Fruit fly (Drosophila melanogaster) whole organism, embryonic: Measurements from ENCODE around the gene RpS2.

ENCODE experiments used
- Abd-B ChIP-seq: fragments of 200-800 bp; sonication (Bioruptor generic); optimal IDR thresholded peaks from 2 replicates; lab custom pipeline; 2018; ENCODE audit warnings: missing biosample characterization, mild to moderate bottlenecking, missing genetic modification characterization, moderate library complexity
- Atf3 ChIP-seq: fragments of 200-800 bp; sonication (Bioruptor generic); optimal IDR thresholded peaks from 3 replicates; lab custom pipeline; 2016; ENCODE audit warnings: missing biosample characterization, missing genetic modification characterization
- Awh ChIP-seq: fragments of 200-800 bp; sonication (Bioruptor generic); IDR thresholded peaks from 2 replicates; pipeline ENCODE4, ENCODE4 v1.3.6; 2022; ENCODE audit warnings: missing biosample characterization, missing genetic modification characterization
- CG10979 ChIP-seq: fragments of 200-800 bp; sonication (Bioruptor generic); optimal IDR thresholded peaks from 2 replicates; lab custom pipeline; 2018; ENCODE audit warnings: missing biosample characterization, mild to moderate bottlenecking, missing genetic modification characterization, moderate library complexity
- CG13624 ChIP-seq: fragments of 200-800 bp; sonication (Bioruptor generic); optimal IDR thresholded peaks from 2 replicates; lab custom pipeline; 2016; ENCODE audit warnings: missing biosample characterization, missing genetic modification characterization
- CG14965 ChIP-seq: fragments of 200-800 bp; sonication (Bioruptor generic); optimal IDR thresholded peaks from 2 replicates; lab custom pipeline; 2016; ENCODE audit warnings: missing biosample characterization, missing genetic modification characterization, borderline replicate concordance
- CG1647 ChIP-seq: fragments of 200-800 bp; sonication (Bioruptor generic); optimal IDR thresholded peaks from 3 replicates; lab custom pipeline; 2016; ENCODE audit warnings: missing biosample characterization, missing genetic modification characterization
- CG17186 ChIP-seq: fragments of 200-800 bp; sonication (Bioruptor generic); optimal IDR thresholded peaks from 3 replicates; lab custom pipeline; 2017; ENCODE audit warnings: missing biosample characterization, missing genetic modification reagents, missing genetic modification characterization
- CG17568 ChIP-seq: fragments of 200-800 bp; sonication (Bioruptor generic); optimal IDR thresholded peaks from 2 replicates; lab custom pipeline; 2018; ENCODE audit warnings: missing biosample characterization, mild to moderate bottlenecking, missing genetic modification characterization, moderate library complexity
- CG1792 ChIP-seq: fragments of 200-800 bp; sonication (Bioruptor generic); optimal IDR thresholded peaks from 2 replicates; lab custom pipeline; 2016; ENCODE audit warnings: missing biosample characterization, missing genetic modification characterization
- CG18011 ChIP-seq: fragments of 200-800 bp; sonication (Bioruptor generic); optimal IDR thresholded peaks from 2 replicates; lab custom pipeline; 2017; ENCODE audit warnings: missing biosample characterization, missing genetic modification characterization, mild to moderate bottlenecking, moderate library complexity, missing genotype
- CG18764 ChIP-seq: fragments of 200-800 bp; sonication (Bioruptor generic); optimal IDR thresholded peaks from 3 replicates; lab custom pipeline; 2016; ENCODE audit warnings: missing biosample characterization, missing genetic modification characterization
- CG2120 ChIP-seq: fragments of 200-800 bp; sonication (Bioruptor generic); optimal IDR thresholded peaks from 3 replicates; lab custom pipeline; 2016; ENCODE audit warnings: missing biosample characterization, missing genetic modification characterization
- CG30431 ChIP-seq: fragments of 200-800 bp; sonication (Bioruptor generic); optimal IDR thresholded peaks from 2 replicates; lab custom pipeline; 2017; ENCODE audit warnings: missing biosample characterization, missing genetic modification characterization
- CG31365 ChIP-seq: fragments of 200-800 bp; sonication (Bioruptor generic); optimal IDR thresholded peaks from 2 replicates; lab custom pipeline; 2018; ENCODE audit warnings: missing biosample characterization, mild to moderate bottlenecking, missing genetic modification characterization
- CG33557 ChIP-seq: fragments of 200-800 bp; sonication (Bioruptor generic); optimal IDR thresholded peaks from 2 replicates; lab custom pipeline; 2019; ENCODE audit warnings: missing biosample characterization, mild to moderate bottlenecking, missing genetic modification characterization, moderate library complexity
- CG3995 ChIP-seq: fragments of 200-800 bp; sonication (Bioruptor generic); optimal IDR thresholded peaks from 3 replicates; lab custom pipeline; 2016; ENCODE audit warnings: missing biosample characterization, missing genetic modification characterization
- CG4707 ChIP-seq: fragments of 200-800 bp; sonication (Bioruptor generic); optimal IDR thresholded peaks from 2 replicates; lab custom pipeline; 2018; ENCODE audit warnings: missing biosample characterization, mild to moderate bottlenecking, missing genetic modification characterization, moderate library complexity
- CG5953 ChIP-seq: fragments of 200-800 bp; sonication (Bioruptor generic); IDR thresholded peaks from 2 replicates; pipeline ENCODE4 v1.3.6; 2022; ENCODE audit warnings: missing biosample characterization, missing genetic modification characterization
- CG8944 ChIP-seq: fragments of 200-800 bp; sonication (Bioruptor generic); optimal IDR thresholded peaks from 3 replicates; lab custom pipeline; 2016; ENCODE audit warnings: missing biosample characterization, missing genetic modification characterization
- CG9215 ChIP-seq: fragments of 200-800 bp; sonication (Bioruptor generic); IDR thresholded peaks from 2 replicates; pipeline ENCODE4 v1.3.6; 2022; ENCODE audit warnings: missing biosample characterization, missing genetic modification characterization
- Dip3 ChIP-seq: fragments of 200-800 bp; sonication (Bioruptor generic); optimal IDR thresholded peaks from 3 replicates; lab custom pipeline; 2016; ENCODE audit warnings: missing biosample characterization, missing genetic modification characterization
- HmgZ ChIP-seq: fragments of 200-800 bp; sonication (Bioruptor generic); optimal IDR thresholded peaks from 2 replicates; lab custom pipeline; 2018; ENCODE audit warnings: missing biosample characterization, mild to moderate bottlenecking, missing genetic modification characterization
- Hr78 ChIP-seq, 2 experiments: fragments of 200-800 bp in 1 of 2; fragments of >200 bp in 1 of 2; sonication (Bioruptor generic) in 1 of 2; optimal IDR thresholded peaks; 2 replicates each; lab custom pipeline; 2017 to 2019; ENCODE audit warnings: missing biosample characterization in 2 of 2, missing genetic modification characterization in 2 of 2, mild to moderate bottlenecking in 1 of 2, moderate library complexity in 1 of 2
- Lim3 ChIP-seq: fragments of 200-800 bp; sonication (Bioruptor generic); IDR thresholded peaks from 2 replicates; pipeline ENCODE4 v1.3.6; 2022; ENCODE audit warnings: missing biosample characterization, missing genetic modification characterization
- Nf-YB ChIP-seq: fragments of 200-800 bp; sonication (Bioruptor generic); optimal IDR thresholded peaks from 3 replicates; lab custom pipeline; 2019; ENCODE audit warnings: missing biosample characterization, mild to moderate bottlenecking, missing genetic modification characterization, moderate library complexity
- Oli ChIP-seq: fragments of 200-800 bp; sonication (Bioruptor generic); optimal IDR thresholded peaks from 2 replicates; lab custom pipeline; 2018; ENCODE audit warnings: missing biosample characterization, mild to moderate bottlenecking, missing genetic modification characterization, moderate library complexity
- Ravus ChIP-seq: fragments of 200-800 bp; sonication (Bioruptor generic); IDR thresholded peaks from 2 replicates; pipeline ENCODE4 v1.3.6; 2022; ENCODE audit warnings: missing biosample characterization, missing genetic modification characterization
- Sin3A ChIP-seq: fragments of >200 bp; optimal IDR thresholded peaks from 2 replicates; lab custom pipeline; 2018
- Stat92E ChIP-seq, 3 experiments: fragments of >200 bp in 2 of 3; fragments of 200-800 bp in 1 of 3; sonication (Bioruptor generic) in 1 of 3; optimal IDR thresholded peaks; 2 replicates each; lab custom pipeline; 2017 to 2019; ENCODE audit warnings: missing biosample characterization in 3 of 3, missing genetic modification characterization in 3 of 3, mild to moderate bottlenecking in 1 of 3, moderate library complexity in 1 of 3
- Taf1 ChIP-seq: fragments of 200-800 bp; sonication (Bioruptor generic); IDR thresholded peaks from 2 replicates; pipeline ENCODE4 v1.3.6; 2022; ENCODE audit warnings: missing biosample characterization, missing genetic modification characterization
- aop ChIP-seq: fragments of 200-800 bp; sonication (Bioruptor generic); IDR thresholded peaks from 2 replicates; pipeline ENCODE4 v1.3.6; 2022; ENCODE audit warnings: missing biosample characterization, missing genetic modification characterization
- az2 ChIP-seq: fragments of 200-800 bp; sonication (Bioruptor generic); optimal IDR thresholded peaks from 3 replicates; lab custom pipeline; 2016; ENCODE audit warnings: missing biosample characterization, missing genetic modification characterization
- chn ChIP-seq: fragments of 200-800 bp; sonication (Bioruptor generic); optimal IDR thresholded peaks from 2 replicates; lab custom pipeline; 2016; ENCODE audit warnings: missing biosample characterization, missing genetic modification characterization
- dimm ChIP-seq: fragments of 200-800 bp; sonication (Bioruptor generic); IDR thresholded peaks from 2 replicates; pipeline ENCODE4 v1.3.6; 2022; ENCODE audit warnings: missing biosample characterization, missing genetic modification characterization
- eve ChIP-seq, 2 experiments: fragments of >200 bp; optimal IDR thresholded peaks; 2 replicates each; lab custom pipeline; 2017; ENCODE audit warnings: missing biosample characterization in 2 of 2, missing genetic modification characterization in 2 of 2
- gcm2 ChIP-seq: fragments of 200-800 bp; sonication (Bioruptor generic); optimal IDR thresholded peaks from 2 replicates; lab custom pipeline; 2016; ENCODE audit warnings: missing biosample characterization, missing genetic modification characterization
- grau ChIP-seq: fragments of 200-800 bp; optimal IDR thresholded peaks from 3 replicates; lab custom pipeline; 2019; ENCODE audit warnings: missing biosample characterization, mild to moderate bottlenecking, missing genetic modification characterization, moderate library complexity
- gro ChIP-seq: fragments of 200-800 bp; sonication (Bioruptor generic); optimal IDR thresholded peaks from 2 replicates; lab custom pipeline; 2016; ENCODE audit warnings: missing biosample characterization, missing genetic modification characterization
- ham ChIP-seq: fragments of 200-800 bp; sonication (Bioruptor generic); IDR thresholded peaks from 2 replicates; pipeline ENCODE4 v1.3.6; 2022; ENCODE audit warnings: missing biosample characterization, missing genetic modification characterization
- hbn ChIP-seq: fragments of 200-800 bp; sonication (Bioruptor generic); IDR thresholded peaks from 2 replicates; pipeline ENCODE4 v1.3.6; 2022; ENCODE audit warnings: missing biosample characterization, missing genetic modification characterization; ENCODE audit not compliant: partially characterized antibody
- ind ChIP-seq: fragments of 200-800 bp; sonication (Bioruptor generic); optimal IDR thresholded peaks from 3 replicates; lab custom pipeline; 2016; ENCODE audit warnings: missing biosample characterization, missing genetic modification characterization
- jumu ChIP-seq: fragments of 200-800 bp; sonication (Bioruptor generic); optimal IDR thresholded peaks from 3 replicates; lab custom pipeline; 2016; ENCODE audit warnings: missing biosample characterization, missing genetic modification characterization
- ken ChIP-seq: fragments of 200-800 bp; sonication (Bioruptor generic); IDR thresholded peaks from 3 replicates; pipeline ENCODE4 v1.3.6; 2022; ENCODE audit warnings: missing biosample characterization, missing genetic modification characterization
- lov ChIP-seq, 2 experiments: fragments of 200-800 bp in 1 of 2; fragments of >200 bp in 1 of 2; sonication (Bioruptor generic) in 1 of 2; IDR thresholded peaks in 1 of 2; optimal IDR thresholded peaks in 1 of 2; 2 replicates in 1 of 2; 3 replicates in 1 of 2; pipeline versions ENCODE4 v1.3.6 to Lab custom; 2017 to 2022; ENCODE audit warnings: missing biosample characterization in 1 of 2, missing genetic modification characterization in 1 of 2
- luna ChIP-seq: fragments of 200-800 bp; sonication (Bioruptor generic); optimal IDR thresholded peaks from 2 replicates; lab custom pipeline; 2016; ENCODE audit warnings: missing biosample characterization, missing genetic modification characterization
- run ChIP-seq: fragments of 200-800 bp; sonication (Bioruptor generic); optimal IDR thresholded peaks from 3 replicates; lab custom pipeline; 2018; ENCODE audit warnings: missing biosample characterization, mild to moderate bottlenecking, missing genetic modification characterization
- seq ChIP-seq: fragments of 200-800 bp; sonication (Bioruptor generic); IDR thresholded peaks from 2 replicates; pipeline ENCODE4 v1.3.6; 2022; ENCODE audit warnings: missing biosample characterization, missing genetic modification characterization
- tap ChIP-seq: fragments of 200-800 bp; optimal IDR thresholded peaks from 3 replicates; lab custom pipeline; 2019; ENCODE audit warnings: missing biosample characterization, mild to moderate bottlenecking, missing genetic modification characterization, moderate library complexity
- ttk ChIP-seq: fragments of 200-800 bp; sonication (Bioruptor generic); IDR thresholded peaks from 2 replicates; pipeline ENCODE4 v2.1.2; 2022; ENCODE audit warnings: missing biosample characterization, missing genetic modification characterization
- usp ChIP-seq: fragments of >200 bp; optimal IDR thresholded peaks from 2 replicates; lab custom pipeline; 2017; ENCODE audit warnings: missing biosample characterization, missing genetic modification characterization

The RpS2 gene

DNA sequence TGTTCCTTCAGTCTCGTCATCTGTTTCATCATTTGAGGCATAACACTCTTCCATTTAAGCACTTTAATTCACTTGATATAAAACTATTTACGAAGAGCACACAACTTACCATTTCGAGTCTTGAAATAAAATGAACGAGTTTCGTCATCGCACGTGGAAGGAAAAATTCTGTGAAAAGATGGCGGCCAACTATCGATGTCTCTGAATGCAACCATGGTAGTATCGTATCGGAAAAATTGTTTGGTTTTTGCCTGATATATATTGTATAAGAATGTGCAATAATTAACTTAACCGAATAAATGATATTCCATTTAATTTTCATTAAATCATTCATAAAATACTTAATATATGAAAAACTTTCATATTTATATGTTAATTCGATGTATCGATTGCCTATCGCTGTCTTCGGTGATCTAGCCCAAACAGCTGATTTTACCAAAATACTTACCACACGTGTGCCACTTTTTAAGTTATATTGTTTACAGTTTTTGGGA is 2.4 kb downstream of the RpS2 start, which contains the start of gene Bka (continued):
- no peak for TF ChIP-seq CG9215 (GFP tag; lab: Robert Waterston, UW)
- TF ChIP-seq CG30431 (GFP tag; lab: Kevin White, UChicago), result no peak
- TF ChIP-seq seq, result no peak
- TF ChIP-seq Hr78 (GFP tag; optimal IDR thresholded peaks at IDR 0.05; lab: Kevin White, UChicago), result no peak
- no peak for TF ChIP-seq CG14965 (GFP tag; lab: Kevin White, UChicago)
- no peak for TF ChIP-seq eve (GFP tag; optimal IDR thresholded peaks at IDR 0.05; lab: Kevin White, UChicago)
- no peak for TF ChIP-seq gcm2
- TF ChIP-seq CG33557 (GFP tag; lab: Kevin White, UChicago), result peak; percentile 68
- TF ChIP-seq CG31365 (tag; lab: Kevin White, UChicago), result no peak
- TF ChIP-seq usp (GFP tag; lab: Kevin White, UChicago), result no peak
- no peak for TF ChIP-seq run (tag; lab: Kevin White, UChicago)
- TF ChIP-seq CG8944, result no peak
- TF ChIP-seq Dip3 (GFP tag; lab: Kevin White, UChicago), result no peak
- TF ChIP-seq az2 (GFP tag; lab: Kevin White, UChicago), result peak; percentile 7
- TF ChIP-seq ham (GFP tag; lab: Robert Waterston, UW), result no peak
- no peak for TF ChIP-seq Lim3 (GFP tag; lab: Robert Waterston, UW)
- no peak; the same call in 1 of the 2 replicates for TF ChIP-seq ttk
- peak; percentile 56 for TF ChIP-seq tap (tag; lab: Kevin White, UChicago)
- TF ChIP-seq gro, result no peak
- TF ChIP-seq Atf3, result no peak
- no peak for TF ChIP-seq ind (GFP tag; lab: Kevin White, UChicago)
- no peak for TF ChIP-seq CG2120 (GFP tag; lab: Kevin White, UChicago)
- no peak for TF ChIP-seq lov (optimal IDR thresholded peaks at IDR 0.05; lab: Kevin White, UChicago)
- TF ChIP-seq lov (GFP tag; IDR thresholded peaks at IDR 0.05; lab: Robert Waterston, UW), result no peak
- peak; percentile 77 for TF ChIP-seq Sin3A (lab: Kevin White, UChicago)
- TF ChIP-seq Nf-YB (GFP tag; lab: Kevin White, UChicago), result peak; percentile 66
- no peak for TF ChIP-seq Abd-B (GFP tag; lab: Kevin White, UChicago)
- no peak for TF ChIP-seq aop (GFP tag; lab: Robert Waterston, UW)
- TF ChIP-seq CG13624 (GFP tag; lab: Kevin White, UChicago), result peak; percentile 31
- TF ChIP-seq CG3995 (GFP tag; lab: Kevin White, UChicago), result peak; percentile 67
- no peak for TF ChIP-seq luna (GFP tag; lab: Kevin White, UChicago)
- TF ChIP-seq Awh (GFP tag; lab: Robert Waterston, UW), result no peak
- peak; percentile 37 for TF ChIP-seq CG4707 (GFP tag; lab: Kevin White, UChicago)
- TF ChIP-seq Taf1 (GFP tag; lab: Robert Waterston, UW), result no peak
- peak; percentile 73 for TF ChIP-seq grau (tag; lab: Kevin White, UChicago)
- no peak for TF ChIP-seq CG1792 (GFP tag; lab: Kevin White, UChicago)
- TF ChIP-seq CG10979 (tag; lab: Kevin White, UChicago), result peak; percentile 59
- peak; percentile 31 for TF ChIP-seq Oli
- no peak for TF ChIP-seq CG5953 (GFP tag; lab: Robert Waterston, UW)
- TF ChIP-seq HmgZ (tag; lab: Kevin White, UChicago), result peak; percentile 83
- no peak for TF ChIP-seq CG18764
- TF ChIP-seq CG17186 (GFP tag; lab: Kevin White, UChicago), result peak; percentile 67
- no peak for TF ChIP-seq ken (GFP tag; lab: Robert Waterston, UW)
- no peak for TF ChIP-seq dimm (GFP tag; lab: Robert Waterston, UW)
- TF ChIP-seq Stat92E (GFP tag; optimal IDR thresholded peaks at IDR 0.05; lab: Kevin White, UChicago), result peak in 1 of 3 experiments; percentile 78
- TF ChIP-seq jumu (GFP tag; lab: Kevin White, UChicago), result no peak
- no peak for TF ChIP-seq Ravus
- TF ChIP-seq CG17568 (GFP tag; lab: Kevin White, UChicago), result peak; percentile 78
- peak; percentile 22 for TF ChIP-seq CG18011 (GFP tag; lab: Kevin White, UChicago)
- TF ChIP-seq chn (GFP tag; lab: Kevin White, UChicago), result no peak
- no peak for TF ChIP-seq CG1647
- TF ChIP-seq hbn, result peak; percentile 98
